Worm (Caenorhabditis elegans) whole organism, L4 larva: ENCODE measurements around the gene C09G4.4.

Experiments used
- D1046.2 ChIP-seq: fragments of 200-800 bp; sonication (Bioruptor generic); IDR thresholded peaks from 2 replicates; pipeline ENCODE4 v1.3.6; 2022; ENCODE audit warnings: missing genetic modification characterization, missing compliant biosample characterization
- F26F4.8 ChIP-seq: fragments of 200-800 bp; sonication (Bioruptor generic); conservative IDR thresholded peaks from 2 replicates; pipeline ENCODE4 v1.3.6; 2022; ENCODE audit warnings: missing genetic modification characterization, missing compliant biosample characterization
- F37D6.2 ChIP-seq: sonication (generic microtip); optimal IDR thresholded peaks from 2 replicates; lab custom pipeline; 2016; ENCODE audit warnings: mild to moderate bottlenecking, missing genetic modification characterization, missing compliant biosample characterization
- T26A8.4 ChIP-seq: fragments of 200-800 bp; sonication (Bioruptor generic); IDR thresholded peaks from 2 replicates; pipeline ENCODE4 v1.3.6; 2022; ENCODE audit warnings: missing genetic modification characterization, missing compliant biosample characterization
- Y5F2A.4 ChIP-seq: fragments of 200-800 bp; sonication (Bioruptor generic); optimal IDR thresholded peaks from 2 replicates; lab custom pipeline; 2018; ENCODE audit warnings: mild to moderate bottlenecking, missing genetic modification characterization, missing compliant biosample characterization
- ZK546.5 ChIP-seq, 2 experiments: sonication (generic microtip); optimal IDR thresholded peaks; 2 replicates each; lab custom pipeline; 2017; ENCODE audit warnings: missing biosample characterization in 2 of 2, missing genetic modification characterization in 2 of 2
- aha-1 ChIP-seq: fragments of 150-350 bp; peaks from one replicate; lab custom pipeline; 2014; ENCODE audit warnings: missing biosample characterization, missing genetic modification characterization
- arid-1 ChIP-seq: fragments of 200-800 bp; sonication (Bioruptor generic); conservative IDR thresholded peaks from 2 replicates; pipeline ENCODE4 v1.3.6; 2022; ENCODE audit warnings: missing genetic modification reagents, missing genetic modification characterization, missing compliant biosample characterization
- ceh-44 ChIP-seq: fragments of 200-800 bp; sonication (Bioruptor generic); IDR thresholded peaks from 2 replicates; pipeline ENCODE4 v1.3.6; 2022; ENCODE audit warnings: missing genetic modification reagents, missing genetic modification characterization, missing compliant biosample characterization
- ceh-62 ChIP-seq: sonication (generic microtip); optimal IDR thresholded peaks from 2 replicates; lab custom pipeline; 2017; ENCODE audit warnings: missing biosample characterization, missing genetic modification characterization
- ceh-82 ChIP-seq: sonication (generic microtip); optimal IDR thresholded peaks from 2 replicates; lab custom pipeline; 2017; ENCODE audit warnings: missing biosample characterization, missing genetic modification characterization
- ces-1 ChIP-seq: fragments of 150-350 bp; sonication (generic microtip); optimal IDR thresholded peaks from 4 replicates; lab custom pipeline; 2014; ENCODE audit warnings: missing biosample characterization, missing genetic modification reagents, missing genetic modification characterization
- daf-16 ChIP-seq, 3 experiments: sonication (generic microtip); optimal IDR thresholded peaks; 2 replicates each; lab custom pipeline; 2016 to 2017; ENCODE audit warnings: missing genetic modification characterization in 3 of 3, missing genetic modification reagents in 3 of 3, mild to moderate bottlenecking in 2 of 3, missing compliant biosample characterization in 2 of 3, missing biosample characterization in 1 of 3, moderate library complexity in 1 of 3
- dpl-1 ChIP-seq: fragments of 150-350 bp; optimal IDR thresholded peaks from 2 replicates; lab custom pipeline; 2014; ENCODE audit warnings: missing biosample characterization, missing genetic modification reagents, missing genetic modification characterization
- dve-1 ChIP-seq: sonication (generic microtip); optimal IDR thresholded peaks from 2 replicates; lab custom pipeline; 2017; ENCODE audit warnings: antibody characterized with exemption, mild to moderate bottlenecking, missing genetic modification characterization, missing compliant biosample characterization; ENCODE audit not compliant: insufficient read depth
- egl-27 ChIP-seq: sonication (generic microtip); optimal IDR thresholded peaks from 3 replicates; lab custom pipeline; 2017; ENCODE audit warnings: missing biosample characterization, missing genetic modification reagents, missing genetic modification characterization
- fkh-10 ChIP-seq: fragments of 150-350 bp; optimal IDR thresholded peaks from 2 replicates; lab custom pipeline; 2014; ENCODE audit warnings: missing biosample characterization, missing genetic modification reagents, missing genetic modification characterization
- fos-1 ChIP-seq: fragments of 150-350 bp; optimal IDR thresholded peaks from 2 replicates; lab custom pipeline; 2014; ENCODE audit warnings: missing biosample characterization, missing genetic modification characterization
- hif-1 ChIP-seq, 2 experiments: sonication (generic microtip); optimal IDR thresholded peaks; 2 replicates each; lab custom pipeline; 2016 to 2017; ENCODE audit warnings: missing compliant biosample characterization in 2 of 2, missing genetic modification characterization in 2 of 2, missing genetic modification reagents in 2 of 2, missing genotype in 2 of 2, mild to moderate bottlenecking in 1 of 2
- hlh-30 ChIP-seq: sonication (generic microtip); optimal IDR thresholded peaks from 2 replicates; lab custom pipeline; 2017; ENCODE audit warnings: antibody characterized with exemption, mild to moderate bottlenecking, missing genetic modification characterization, missing compliant biosample characterization; ENCODE audit not compliant: insufficient read depth
- hmg-1.1 ChIP-seq: fragments of 200-800 bp; sonication (Bioruptor generic); IDR thresholded peaks from 2 replicates; pipeline ENCODE4 v1.3.6; 2022; ENCODE audit warnings: missing genetic modification reagents, missing genetic modification characterization, missing compliant biosample characterization
- jun-1 ChIP-seq: fragments of 150-350 bp; optimal IDR thresholded peaks from 2 replicates; lab custom pipeline; 2014; ENCODE audit warnings: missing biosample characterization, missing genetic modification reagents, missing genetic modification characterization
- lin-1 ChIP-seq: fragments of 200-800 bp; sonication (Bioruptor generic); IDR thresholded peaks from 2 replicates; pipeline ENCODE4 v1.3.6; 2022; ENCODE audit warnings: missing genetic modification reagents, missing genetic modification characterization, missing compliant biosample characterization
- lin-13 ChIP-seq: fragments of 150-350 bp; optimal IDR thresholded peaks from 2 replicates; lab custom pipeline; 2014; ENCODE audit warnings: missing biosample characterization, missing genetic modification reagents, missing genetic modification characterization
- lin-29 ChIP-seq: fragments of 200-800 bp; sonication (Bioruptor generic); IDR thresholded peaks from 2 replicates; pipeline ENCODE4 v1.3.6; 2022; ENCODE audit warnings: missing genetic modification reagents, missing genetic modification characterization, missing compliant biosample characterization
- lin-38 ChIP-seq: fragments of 200-800 bp; sonication (Bioruptor generic); IDR thresholded peaks from 2 replicates; pipeline ENCODE4 v1.3.6; 2022; ENCODE audit warnings: missing genetic modification reagents, missing genetic modification characterization, missing compliant biosample characterization
- lin-39 ChIP-seq: fragments of 150-350 bp; optimal IDR thresholded peaks from 2 replicates; lab custom pipeline; 2014; ENCODE audit warnings: missing biosample characterization, missing genetic modification reagents, missing genetic modification characterization
- lsy-2 ChIP-seq, 2 experiments: fragments of 150-350 bp in 1 of 2; sonication (generic microtip) in 1 of 2; optimal IDR thresholded peaks; 2 replicates each; lab custom pipeline; 2014 to 2017; ENCODE audit warnings: missing biosample characterization in 2 of 2, missing genetic modification characterization in 2 of 2
- mdl-1 ChIP-seq, 2 experiments: fragments of 150-350 bp in 1 of 2; sonication (generic microtip) in 1 of 2; optimal IDR thresholded peaks; 2 replicates each; lab custom pipeline; 2014 to 2017; ENCODE audit warnings: missing biosample characterization in 2 of 2, missing genetic modification characterization in 2 of 2
- mdt-29 ChIP-seq: fragments of 200-800 bp; sonication (Bioruptor generic); IDR thresholded peaks from 2 replicates; pipeline ENCODE4 v1.3.6; 2022; ENCODE audit warnings: missing genetic modification reagents, missing genetic modification characterization, missing compliant biosample characterization
- mep-1 ChIP-seq: fragments of 150-350 bp; sonication (generic microtip); optimal IDR thresholded peaks from 3 replicates; lab custom pipeline; 2014; ENCODE audit warnings: missing biosample characterization, missing genetic modification characterization
- mxl-3 ChIP-seq: fragments of 200-800 bp; sonication (Bioruptor generic); optimal IDR thresholded peaks from 2 replicates; lab custom pipeline; 2018; ENCODE audit warnings: mild to moderate bottlenecking, missing genetic modification characterization, missing compliant biosample characterization
- nhr-10 ChIP-seq: fragments of 150-350 bp; optimal IDR thresholded peaks from 2 replicates; lab custom pipeline; 2014; ENCODE audit warnings: missing biosample characterization, missing genetic modification characterization
- nhr-11 ChIP-seq: fragments of 150-350 bp; optimal IDR thresholded peaks from 2 replicates; lab custom pipeline; 2014; ENCODE audit warnings: missing biosample characterization, missing genetic modification characterization
- nhr-111 ChIP-seq: fragments of 200-800 bp; sonication (Bioruptor generic); optimal IDR thresholded peaks from 2 replicates; lab custom pipeline; 2018; ENCODE audit warnings: mild to moderate bottlenecking, missing genetic modification characterization, missing compliant biosample characterization
- nhr-237 ChIP-seq: sonication (generic microtip); optimal IDR thresholded peaks from 2 replicates; lab custom pipeline; 2017; ENCODE audit warnings: missing biosample characterization, missing genetic modification characterization
- nhr-25 ChIP-seq: sonication (generic microtip); optimal IDR thresholded peaks from 2 replicates; lab custom pipeline; 2017; ENCODE audit warnings: missing genetic modification characterization, mild to moderate bottlenecking, missing compliant biosample characterization, antibody characterized with exemption, moderate library complexity, borderline replicate concordance; ENCODE audit not compliant: insufficient read depth
- nhr-28 ChIP-seq: fragments of 150-350 bp; optimal IDR thresholded peaks from 2 replicates; lab custom pipeline; 2014; ENCODE audit warnings: missing biosample characterization, missing genetic modification characterization
- nhr-6 ChIP-seq: fragments of 150-350 bp; optimal IDR thresholded peaks from 2 replicates; lab custom pipeline; 2014; ENCODE audit warnings: missing biosample characterization, missing genetic modification characterization
- nhr-76 ChIP-seq: fragments of 150-350 bp; optimal IDR thresholded peaks from 2 replicates; lab custom pipeline; 2014; ENCODE audit warnings: missing biosample characterization, missing genetic modification characterization
- nhr-77 ChIP-seq: fragments of 150-350 bp; optimal IDR thresholded peaks from 2 replicates; lab custom pipeline; 2014; ENCODE audit warnings: missing biosample characterization, missing genetic modification characterization
- unc-130 ChIP-seq: sonication (generic microtip); optimal IDR thresholded peaks from 2 replicates; lab custom pipeline; 2016; ENCODE audit warnings: missing genetic modification reagents, missing genetic modification characterization, missing compliant biosample characterization
- unc-39 ChIP-seq: sonication (generic microtip); optimal IDR thresholded peaks from 2 replicates; lab custom pipeline; 2017; ENCODE audit warnings: missing biosample characterization, missing genetic modification characterization
- vab-7 ChIP-seq: fragments of 200-800 bp; sonication (Bioruptor generic); IDR thresholded peaks from 2 replicates; pipeline ENCODE4 v1.3.6; 2022; ENCODE audit warnings: missing genetic modification reagents, missing genetic modification characterization, missing compliant biosample characterization
- ztf-7 ChIP-seq: fragments of 150-350 bp; optimal IDR thresholded peaks from 2 replicates; lab custom pipeline; 2014; ENCODE audit warnings: missing biosample characterization, missing genetic modification characterization

Gene C09G4.4

ce11 chrIV:8510534-8510933 lies 2.2 kb upstream of the C09G4.4 start, which contains the start of gene tag-77:
Gene tag-77 (minus strand): TSS chrIV:8510548.
- TF ChIP-seq dve-1 (tag; lab: Kevin White, UChicago) (peak; percentile 21), aha-1 (tag; lab: Kevin White, UChicago) (no peak), arid-1 (peak; percentile 23; the same call in 1 of the 2 replicates), ZK546.5 (tag; optimal IDR thresholded peaks at IDR 0.05; lab: Kevin White, UChicago) (no peak), hlh-30 (peak; percentile 36), nhr-6 (peak; percentile 13), mdl-1 (tag; optimal IDR thresholded peaks at IDR 0.05; lab: Kevin White, UChicago) (peak in 1 of 2 experiments; percentile 4), nhr-28 (tag; lab: Kevin White, UChicago) (peak; percentile 26), T26A8.4 (GFP tag; lab: Robert Waterston, UW) (no peak)

DNA sequence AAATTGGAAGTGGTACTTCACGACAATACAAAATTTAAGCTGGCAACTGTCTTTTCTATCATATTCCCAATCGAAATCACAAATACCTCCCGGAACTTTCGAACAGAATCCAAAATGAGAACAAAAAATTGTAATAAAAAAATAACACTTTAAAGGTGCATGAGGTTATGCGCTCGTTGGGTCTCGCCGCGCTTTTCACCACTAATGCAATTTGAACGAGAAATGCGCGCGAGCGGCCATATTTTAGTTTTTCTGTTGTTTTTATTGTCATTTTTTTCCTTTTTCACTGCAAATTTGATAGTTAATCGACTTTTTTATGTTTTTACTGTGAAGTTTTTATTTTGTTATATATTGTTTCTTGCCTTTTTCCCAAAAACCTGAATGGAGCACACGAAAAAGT lies 1.7 kb upstream of the C09G4.4 start, which contains the start of gene mes-6:
mes-6 (plus strand) TSS at position 229 of the 400 bp plus-strand sequence.
- TF ChIP-seq nhr-76 (tag; lab: Kevin White, UChicago) (no peak), mxl-3 (GFP tag; lab: Kevin White, UChicago) (no peak), mep-1 (tag; lab: Kevin White, UChicago) (peak; percentile 46), hif-1 (tag; optimal IDR thresholded peaks at IDR 0.05; lab: Kevin White, UChicago) (no peak), ceh-62 (tag; lab: Kevin White, UChicago) (no peak), nhr-111 (GFP tag; lab: Kevin White, UChicago) (no peak), D1046.2 (GFP tag; lab: Robert Waterston, UW) (no peak), aha-1 (tag; lab: Kevin White, UChicago) (peak; percentile 20), nhr-77 (tag; lab: Kevin White, UChicago) (no peak), T26A8.4 (GFP tag; lab: Robert Waterston, UW) (no peak), lin-38 (GFP tag; lab: Robert Waterston, UW) (peak; percentile 44), unc-130 (GFP tag; lab: Kevin White, UChicago) (peak; percentile 39), hmg-1.1 (0 out of 2 replicates have a peak, but pooled peaks have one; percentile 12), F26F4.8 (GFP tag; lab: Robert Waterston, UW) (no peak), lin-39 (tag; lab: Kevin White, UChicago) (no peak), nhr-237 (tag; lab: Kevin White, UChicago) (no peak), F37D6.2 (tag; lab: Kevin White, UChicago) (no peak), egl-27 (tag; lab: Kevin White, UChicago) (no peak), lin-1 (no peak), ztf-7 (tag; lab: Kevin White, UChicago) (no peak), jun-1 (no peak), daf-16 (GFP tag; optimal IDR thresholded peaks at IDR 0.05; lab: Kevin White, UChicago) (no peak), daf-16 (tag; optimal IDR thresholded peaks at IDR 0.05; lab: Kevin White, UChicago) (peak; percentile 29), ceh-82 (no peak), ces-1 (peak; percentile 58), Y5F2A.4 (no peak), dve-1 (tag; lab: Kevin White, UChicago) (peak; percentile 24), nhr-11 (tag; lab: Kevin White, UChicago) (no peak), lsy-2 (tag; optimal IDR thresholded peaks at IDR 0.05; lab: Kevin White, UChicago) (peak in 1 of 2 experiments; percentile 78), nhr-10 (tag; lab: Kevin White, UChicago) (no peak), lin-29 (GFP tag; lab: Robert Waterston, UW) (no peak), ceh-44 (GFP tag; lab: Robert Waterston, UW) (no peak), lin-13 (no peak), dpl-1 (peak; percentile 84), fos-1 (tag; lab: Kevin White, UChicago) (no peak), unc-39 (tag; lab: Kevin White, UChicago) (no peak), nhr-25 (tag; lab: Kevin White, UChicago) (no peak), fkh-10 (GFP tag; lab: Kevin White, UChicago) (peak; percentile 20), hlh-30 (peak; percentile 57), mdt-29 (GFP tag; lab: Robert Waterston, UW) (no peak), vab-7 (GFP tag; lab: Robert Waterston, UW) (no peak)
